Worm (Caenorhabditis elegans): ENCODE data around the gene dhhc-4.

The dhhc-4 gene

ce11 chrIII:9818763-9819162 is 48.8 kb downstream of the dhhc-4 start, which contains the start of gene panl-3 (continued):
- TF ChIP-seq nhr-42 (GFP tag; IDR thresholded peaks at IDR 0.05), result no peak
- TF ChIP-seq mdl-1 (tag; optimal IDR thresholded peaks at IDR 0.05), result peak; percentile 67 to 95
- TF ChIP-seq T26A8.4 (GFP tag; IDR thresholded peaks at IDR 0.05), result 0 out of 2 replicates have a peak, but pooled peaks have one; percentile 52
- no peak for TF ChIP-seq duxl-1 (tag; optimal IDR thresholded peaks at IDR 0.05; ENCODE audit: poor library complexity)
- no peak for TF ChIP-seq gei-8 (GFP tag; optimal IDR thresholded peaks at IDR 0.05)
- peak; percentile 28 for TF ChIP-seq ztf-7 (tag; optimal IDR thresholded peaks at IDR 0.05)
- TF ChIP-seq dpl-1 (GFP tag; optimal IDR thresholded peaks at IDR 0.05), result peak; percentile 63
- no peak for TF ChIP-seq ctbp-1 (GFP tag; IDR thresholded peaks at IDR 0.05)
- TF ChIP-seq ama-1 (optimal IDR thresholded peaks at IDR 0.05), result peak; percentile 3
- TF ChIP-seq pha-4 (GFP tag; IDR thresholded peaks at IDR 0.05), result no peak
- TF ChIP-seq pha-4 (tag; optimal IDR thresholded peaks at IDR 0.05), result peak; percentile 16

- no peak for TF ChIP-seq T26A8.4 (GFP tag; IDR thresholded peaks at IDR 0.05)
- peak; percentile 23 for TF ChIP-seq T20F7.1 (GFP tag; optimal IDR thresholded peaks at IDR 0.05)
- TF ChIP-seq duxl-1 (tag; optimal IDR thresholded peaks at IDR 0.05; ENCODE audit: poor library complexity), result no peak
- no peak for TF ChIP-seq nhr-41 (GFP tag; IDR thresholded peaks at IDR 0.05)
- TF ChIP-seq nhr-237 (tag; optimal IDR thresholded peaks at IDR 0.05), result no peak
- TF ChIP-seq hmg-1.1 (GFP tag; IDR thresholded peaks at IDR 0.05), result no peak
- peak; percentile 34 for TF ChIP-seq unc-130 (GFP tag; optimal IDR thresholded peaks at IDR 0.05)
- peak in 1 of 2 experiments; percentile 79 for TF ChIP-seq lsy-2 (tag; optimal IDR thresholded peaks at IDR 0.05)
- TF ChIP-seq nhr-6 (tag; optimal IDR thresholded peaks at IDR 0.05), result no peak
Observed at ce11 chrIII:9817894-9818293, 49.7 kb downstream of the dhhc-4 start.

- TF ChIP-seq duxl-1 (tag; optimal IDR thresholded peaks at IDR 0.05; ENCODE audit: poor library complexity) (no peak), mep-1 (tag; optimal IDR thresholded peaks at IDR 0.05) (peak; percentile 43), tag-97 (GFP tag; IDR thresholded peaks at IDR 0.05) (no peak), ztf-7 (tag; optimal IDR thresholded peaks at IDR 0.05) (no peak), nhr-10 (tag; optimal IDR thresholded peaks at IDR 0.05) (no peak), fos-1 (tag; optimal IDR thresholded peaks at IDR 0.05) (no peak), lir-3 (tag; optimal IDR thresholded peaks at IDR 0.05) (no peak), F49E8.2 (tag; optimal IDR thresholded peaks at IDR 0.05; ENCODE audit: borderline replicate concordance) (no peak), vab-7 (GFP tag; IDR thresholded peaks at IDR 0.05) (no peak), ceh-28 (tag; optimal IDR thresholded peaks at IDR 0.05) (peak; percentile 28), unc-62 (GFP tag; optimal IDR thresholded peaks at IDR 0.05 in 1 of 2) (no peak), unc-62 (tag; optimal IDR thresholded peaks at IDR 0.05) (no peak), dmd-6 (GFP tag; IDR thresholded peaks at IDR 0.05) (no peak), nhr-102 (tag; optimal IDR thresholded peaks at IDR 0.05) (no peak), madf-9 (GFP tag; conservative IDR thresholded peaks at IDR 0.05) (no peak), lin-38 (GFP tag; IDR thresholded peaks at IDR 0.05) (no peak), lim-7 (GFP tag; IDR thresholded peaks at IDR 0.05) (no peak), ama-1 (optimal IDR thresholded peaks at IDR 0.05) (no peak), pha-4 (GFP tag; IDR thresholded peaks at IDR 0.05) (no peak), pha-4 (tag; optimal IDR thresholded peaks at IDR 0.05) (peak; percentile 58), aha-1 (tag) (peak; percentile 84), jun-1 (tag; optimal IDR thresholded peaks at IDR 0.05) (no peak), rbr-2 (tag; optimal IDR thresholded peaks at IDR 0.05) (peak; percentile 33), D1046.2 (GFP tag; IDR thresholded peaks at IDR 0.05) (no peak), lsy-2 (tag; optimal IDR thresholded peaks at IDR 0.05) (peak in 1 of 2 experiments; percentile 52), ztf-11 (tag; optimal IDR thresholded peaks at IDR 0.05) (no peak), spr-1 (tag; optimal IDR thresholded peaks at IDR 0.05) (no peak), lin-13 (GFP tag; optimal IDR thresholded peaks at IDR 0.05) (no peak), unc-39 (tag; optimal IDR thresholded peaks at IDR 0.05) (no peak), saeg-2 (GFP tag; IDR thresholded peaks at IDR 0.05) (no peak), nhr-41 (GFP tag; IDR thresholded peaks at IDR 0.05) (no peak), spr-3 (GFP tag; optimal IDR thresholded peaks at IDR 0.05) (no peak), egl-43 (GFP tag; IDR thresholded peaks at IDR 0.05) (peak; percentile 55; the same call in 1 of the 2 replicates), nhr-48 (tag; optimal IDR thresholded peaks at IDR 0.05) (no peak), cey-2 (tag; optimal IDR thresholded peaks at IDR 0.05; ENCODE audit: borderline replicate concordance, insufficient read depth) (no peak), nhr-42 (GFP tag; IDR thresholded peaks at IDR 0.05) (no peak), fkh-10 (GFP tag; optimal IDR thresholded peaks at IDR 0.05) (no peak), snpc-1.2 (GFP tag; IDR thresholded peaks at IDR 0.05) (no peak)
Observed at ce11 chrIII:9817087-9817612, 50.4 kb downstream of the dhhc-4 start, which contains the start of gene cnx-1. Gene cnx-1 (minus strand): TSS chrIII:9817137.
